Worm (Caenorhabditis elegans) whole organism, early embryonic: ENCODE measurements around the gene K09E9.1.

Experiments used
- B0310.2 ChIP-seq: sonication (generic microtip); optimal IDR thresholded peaks from 2 replicates; lab custom pipeline; 2016; ENCODE audit warnings: mild to moderate bottlenecking, missing genetic modification characterization, missing compliant biosample characterization
- aly-1 ChIP-seq: sonication (generic microtip); optimal IDR thresholded peaks from 2 replicates; lab custom pipeline; 2016; ENCODE audit warnings: missing genetic modification characterization, missing compliant biosample characterization
- ama-1 ChIP-seq: fragments of 150-350 bp; optimal IDR thresholded peaks from 2 replicates; lab custom pipeline; 2014
- ceh-13 ChIP-seq: fragments of 200-800 bp; sonication (Bioruptor generic); optimal IDR thresholded peaks from 2 replicates; lab custom pipeline; 2018; ENCODE audit warnings: mild to moderate bottlenecking, missing genetic modification characterization, missing compliant biosample characterization
- ceh-36 ChIP-seq: sonication (generic microtip); optimal IDR thresholded peaks from 2 replicates; lab custom pipeline; 2016; ENCODE audit warnings: missing genetic modification characterization, inconsistent platforms, missing compliant biosample characterization
- ets-7 ChIP-seq: sonication (generic microtip); optimal IDR thresholded peaks from 2 replicates; lab custom pipeline; 2016; ENCODE audit warnings: missing genotype, missing genetic modification characterization, missing compliant biosample characterization
- hmbx-1 ChIP-seq: sonication (generic microtip); optimal IDR thresholded peaks from 2 replicates; lab custom pipeline; 2016; ENCODE audit warnings: mild to moderate bottlenecking, missing genetic modification characterization, missing compliant biosample characterization
- pes-1 ChIP-seq: fragments of 200-800 bp; sonication (Bioruptor generic); IDR thresholded peaks from 2 replicates; pipeline ENCODE4 v1.3.6; 2022; ENCODE audit warnings: missing genetic modification reagents, missing genetic modification characterization, missing compliant biosample characterization
- tbx-11 ChIP-seq: fragments of 200-800 bp; sonication (Bioruptor generic); IDR thresholded peaks from 2 replicates; pipeline ENCODE4 v1.3.6; 2022; ENCODE audit warnings: missing genetic modification characterization, missing compliant biosample characterization
- tbx-37 ChIP-seq: fragments of 200-800 bp; sonication (Bioruptor generic); conservative IDR thresholded peaks from 2 replicates; pipeline ENCODE4 v1.3.6; 2022; ENCODE audit warnings: missing genetic modification reagents, missing genetic modification characterization, missing compliant biosample characterization

DNA sequence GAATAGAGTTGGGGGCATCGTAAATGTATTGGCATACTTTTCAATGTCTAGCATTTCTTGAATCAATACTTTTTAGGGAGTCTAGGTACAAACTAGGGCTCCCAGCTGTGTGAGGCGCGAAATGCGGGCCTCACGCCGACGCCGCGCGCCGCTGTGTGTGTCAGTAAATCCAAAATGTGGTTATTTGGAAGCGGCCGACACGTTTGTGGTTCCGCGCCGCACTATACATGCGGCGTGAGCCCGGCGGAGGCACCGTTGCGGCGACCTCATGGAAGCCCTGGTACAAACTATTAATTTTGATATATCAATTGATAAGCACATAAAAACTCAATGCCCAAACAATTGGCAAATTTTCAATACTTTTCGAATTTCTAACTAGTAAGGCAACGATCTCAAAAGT, 34.1 kb upstream of the K09E9.1 start:
- TF ChIP-seq ets-7 (tag; lab: Kevin White, UChicago) (no peak), tbx-11 (GFP tag; lab: Robert Waterston, UW) (no peak), ceh-13 (GFP tag; lab: Kevin White, UChicago) (no peak), pes-1 (GFP tag; lab: Robert Waterston, UW) (no peak), ama-1 (lab: Kevin White, UChicago) (no peak), aly-1 (tag; lab: Kevin White, UChicago) (no peak), B0310.2 (tag; lab: Kevin White, UChicago) (no peak), tbx-37 (no peak), hmbx-1 (tag; lab: Kevin White, UChicago) (no peak), ceh-36 (tag; lab: Kevin White, UChicago) (no peak)
